Worm (Caenorhabditis elegans) whole organism, early embryonic: ENCODE results near the gene grd-1.

Source experiments
- B0310.2 ChIP-seq: sonication (generic microtip); optimal IDR thresholded peaks from 2 replicates; lab custom pipeline; 2016; ENCODE audit warnings: mild to moderate bottlenecking, missing genetic modification characterization, missing compliant biosample characterization
- F13C5.2 ChIP-seq: sonication (generic microtip); optimal IDR thresholded peaks from 2 replicates; lab custom pipeline; 2017; ENCODE audit warnings: mild to moderate bottlenecking, missing genetic modification characterization, inconsistent platforms, missing compliant biosample characterization
- aly-1 ChIP-seq: sonication (generic microtip); optimal IDR thresholded peaks from 2 replicates; lab custom pipeline; 2016; ENCODE audit warnings: missing genetic modification characterization, missing compliant biosample characterization
- ama-1 ChIP-seq: fragments of 150-350 bp; optimal IDR thresholded peaks from 2 replicates; lab custom pipeline; 2014
- ceh-13 ChIP-seq: fragments of 200-800 bp; sonication (Bioruptor generic); optimal IDR thresholded peaks from 2 replicates; lab custom pipeline; 2018; ENCODE audit warnings: mild to moderate bottlenecking, missing genetic modification characterization, missing compliant biosample characterization
- ceh-36 ChIP-seq: sonication (generic microtip); optimal IDR thresholded peaks from 2 replicates; lab custom pipeline; 2016; ENCODE audit warnings: missing genetic modification characterization, inconsistent platforms, missing compliant biosample characterization
- ets-7 ChIP-seq: sonication (generic microtip); optimal IDR thresholded peaks from 2 replicates; lab custom pipeline; 2016; ENCODE audit warnings: missing genotype, missing genetic modification characterization, missing compliant biosample characterization
- flt-1 ChIP-seq: fragments of 200-800 bp; sonication (Bioruptor generic); IDR thresholded peaks from 2 replicates; pipeline ENCODE4 v1.3.6; 2022; ENCODE audit warnings: missing genetic modification characterization, missing compliant biosample characterization
- scrt-1 ChIP-seq: fragments of 200-800 bp; sonication (Bioruptor generic); IDR thresholded peaks from 2 replicates; pipeline ENCODE4 v1.3.6; 2022; ENCODE audit warnings: missing genetic modification characterization, missing compliant biosample characterization
- sea-1 ChIP-seq: fragments of 200-800 bp; sonication (Bioruptor generic); conservative IDR thresholded peaks from 2 replicates; pipeline ENCODE4 v1.3.6; 2022; ENCODE audit warnings: missing genetic modification characterization, missing compliant biosample characterization
- tbx-11 ChIP-seq: fragments of 200-800 bp; sonication (Bioruptor generic); IDR thresholded peaks from 2 replicates; pipeline ENCODE4 v1.3.6; 2022; ENCODE audit warnings: missing genetic modification characterization, missing compliant biosample characterization

DNA sequence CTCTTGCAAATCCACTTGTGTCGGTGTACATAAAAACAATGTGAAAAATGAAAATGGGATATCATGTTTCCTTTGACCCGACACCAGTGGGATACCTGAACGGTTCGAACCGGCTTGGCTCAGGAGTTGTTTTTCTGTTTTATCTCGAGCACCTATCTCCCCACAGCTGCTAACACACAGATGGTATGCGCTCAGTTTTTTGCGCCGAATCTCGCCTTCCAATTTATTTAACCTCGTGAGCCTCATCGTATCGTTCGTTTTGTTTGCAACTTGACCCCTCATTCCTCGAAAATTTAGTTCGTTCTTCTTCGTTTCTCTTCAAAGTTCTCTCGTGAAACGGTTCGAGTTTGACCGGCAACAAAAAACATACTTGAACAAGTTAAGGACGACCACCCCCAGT lies 51.3 kb downstream of the grd-1 start, which contains the start of gene C05C9.1:
- TF ChIP-seq sea-1 (no peak), F13C5.2 (tag; lab: Kevin White, UChicago) (no peak), flt-1 (GFP tag; lab: Robert Waterston, UW) (no peak), ama-1 (no peak), aly-1 (no peak), ceh-13 (GFP tag; lab: Kevin White, UChicago) (no peak), B0310.2 (tag; lab: Kevin White, UChicago) (no peak), ceh-36 (tag; lab: Kevin White, UChicago) (no peak), scrt-1 (GFP tag; lab: Robert Waterston, UW) (no peak), ets-7 (no peak), tbx-11 (GFP tag; lab: Robert Waterston, UW) (no peak)
